Fruit fly (Drosophila melanogaster): ENCODE results near the gene CG31211.

DNA sequence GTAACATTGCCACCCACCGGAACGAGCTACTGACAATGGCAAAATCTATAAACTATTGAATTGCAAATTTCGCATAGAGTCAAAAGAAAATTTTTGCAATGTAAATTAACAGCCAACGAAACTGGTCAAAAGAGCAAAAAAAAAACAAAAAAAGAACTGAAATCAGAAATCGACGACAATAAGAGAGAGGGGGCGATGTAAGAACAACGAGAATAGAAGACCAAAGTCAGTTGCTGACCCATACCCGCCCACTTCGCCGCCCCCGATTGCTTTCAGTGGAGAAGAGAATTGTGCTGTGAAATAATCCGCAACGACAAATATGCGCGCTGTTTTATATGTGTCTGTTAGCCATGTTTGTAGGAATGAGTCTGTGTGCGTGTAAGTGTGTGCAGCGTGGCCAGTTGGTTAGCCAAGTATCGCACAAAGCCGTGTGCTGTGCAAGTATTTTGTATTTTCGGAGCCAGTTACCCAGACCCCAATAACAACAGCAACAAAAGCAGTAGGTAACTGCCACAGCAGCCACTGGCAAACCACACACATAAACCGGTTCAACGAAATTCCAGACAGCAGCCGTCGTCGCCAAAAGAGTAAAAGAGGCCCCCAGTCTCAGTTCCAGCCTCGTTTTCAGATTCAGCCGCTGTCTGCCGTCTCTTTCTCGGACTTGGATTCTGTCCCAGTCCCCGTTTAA, 11.9 kb upstream of the CG31211 start:
- TF ChIP-seq dac (GFP tag; optimal IDR thresholded peaks at IDR 0.05) (no peak), salr (GFP tag; optimal IDR thresholded peaks at IDR 0.05) (peak in 1 of 2 experiments; percentile 34), svp (GFP tag) (peak; percentile 80), CG6854 (GFP tag; optimal IDR thresholded peaks at IDR 0.05) (peak; percentile 65), Hr39 (GFP tag; optimal IDR thresholded peaks at IDR 0.05) (peak; percentile 43)

All from whole organism, prepupa.